Worm (Caenorhabditis elegans): ENCODE measurements around the gene F55H2.5.

ce11 chrIII:9556300-9556699 is 45.0 kb downstream of the F55H2.5 start, which contains the start of gene ZK1098.11:
- TF ChIP-seq ref-1 (GFP tag; conservative IDR thresholded peaks at IDR 0.05) (no peak), ztf-23 (GFP tag; IDR thresholded peaks at IDR 0.05) (no peak), tab-1 (GFP tag; IDR thresholded peaks at IDR 0.05) (no peak), T22C8.4 (GFP tag; IDR thresholded peaks at IDR 0.05) (no peak), cog-1 (tag; optimal IDR thresholded peaks at IDR 0.05) (no peak), ztf-29 (GFP tag; IDR thresholded peaks at IDR 0.05) (no peak), flt-1 (GFP tag; IDR thresholded peaks at IDR 0.05) (no peak), med-1 (GFP tag; optimal IDR thresholded peaks at IDR 0.05; ENCODE audit: insufficient read depth) (no peak)
